Worm (Caenorhabditis elegans) whole organism, L4/young adult: ENCODE measurements around the gene aipr-1.

ENCODE experiments used
- W03F9.2 ChIP-seq: fragments of 150-350 bp; optimal IDR thresholded peaks from 2 replicates; lab custom pipeline; 2014; ENCODE audit warnings: missing biosample characterization, missing genetic modification characterization
- him-1 ChIP-seq: sonication (generic microtip); optimal IDR thresholded peaks from 2 replicates; lab custom pipeline; 2016; ENCODE audit warnings: missing genotype, missing genetic modification reagents, missing genetic modification characterization, missing compliant biosample characterization

DNA sequence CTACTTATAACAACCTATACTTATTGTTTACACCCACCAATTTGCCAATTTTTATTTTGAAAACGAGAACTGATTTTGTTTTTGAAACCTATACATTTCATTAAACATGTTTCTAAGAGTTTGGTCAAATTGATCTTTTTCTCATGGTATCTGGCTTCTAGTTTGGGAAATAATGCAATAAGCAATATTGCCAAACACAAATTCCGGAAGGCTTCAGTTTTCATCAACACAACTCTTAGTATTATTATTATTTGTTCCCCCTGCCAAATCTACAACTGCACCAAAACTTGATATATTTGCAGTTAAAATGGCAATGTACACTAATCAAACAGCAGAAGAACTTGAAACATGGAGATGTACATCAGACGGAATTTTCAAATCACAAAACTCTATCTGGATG is 25.3 kb downstream of the aipr-1 start, which contains the start of gene sra-27:
- TF ChIP-seq W03F9.2 (tag; lab: Kevin White, UChicago) (no peak), him-1 (tag; lab: Kevin White, UChicago) (no peak)
